Fruit fly (Drosophila melanogaster) whole organism, prepupa: ENCODE data around the gene Orp8.

ENCODE experiments used
- CG31627 ChIP-seq: fragments of 200-800 bp; sonication (Bioruptor generic); optimal IDR thresholded peaks from 3 replicates; lab custom pipeline; 2016; ENCODE audit warnings: missing biosample characterization, missing genetic modification characterization
- CG3919 ChIP-seq: fragments of 200-800 bp; sonication (Bioruptor generic); optimal IDR thresholded peaks from 3 replicates; lab custom pipeline; 2016; ENCODE audit warnings: missing biosample characterization, missing genetic modification characterization
- CG6163 ChIP-seq: fragments of 200-800 bp; sonication (Bioruptor generic); IDR thresholded peaks from 3 replicates; pipeline ENCODE4 v1.3.6; 2022; ENCODE audit warnings: missing biosample characterization, missing genetic modification characterization
- CG6792 ChIP-seq: fragments of 200-800 bp; sonication (Bioruptor generic); optimal IDR thresholded peaks from 3 replicates; lab custom pipeline; 2016; ENCODE audit warnings: missing biosample characterization, missing genetic modification characterization
- CG6808 ChIP-seq: fragments of 200-800 bp; sonication (Bioruptor generic); optimal IDR thresholded peaks from 3 replicates; lab custom pipeline; 2017; ENCODE audit warnings: missing biosample characterization, missing genetic modification characterization, mild to moderate bottlenecking, moderate library complexity, missing genetic modification reagents
- Ets96B ChIP-seq: fragments of 200-800 bp; optimal IDR thresholded peaks from 2 replicates; lab custom pipeline; 2019; ENCODE audit warnings: missing biosample characterization, mild to moderate bottlenecking, missing genetic modification characterization, moderate library complexity
- Lpt ChIP-seq: fragments of 200-800 bp; sonication (Bioruptor generic); optimal IDR thresholded peaks from 3 replicates; lab custom pipeline; 2016; ENCODE audit warnings: missing biosample characterization, missing genetic modification characterization
- Smox ChIP-seq: fragments of 200-800 bp; sonication (Bioruptor generic); optimal IDR thresholded peaks from 3 replicates; lab custom pipeline; 2016; ENCODE audit warnings: missing biosample characterization, missing genetic modification characterization
- Sox14 ChIP-seq: fragments of 200-800 bp; sonication (Bioruptor generic); optimal IDR thresholded peaks from 3 replicates; lab custom pipeline; 2016; ENCODE audit warnings: missing biosample characterization, missing genetic modification characterization
- acj6 ChIP-seq: fragments of 200-800 bp; sonication (Bioruptor generic); optimal IDR thresholded peaks from 3 replicates; lab custom pipeline; 2016; ENCODE audit warnings: missing biosample characterization, missing genetic modification characterization
- eg ChIP-seq: fragments of 200-800 bp; sonication (Bioruptor generic); IDR thresholded peaks from 3 replicates; pipeline ENCODE4 v1.3.6; 2022; ENCODE audit warnings: missing biosample characterization, missing genetic modification characterization
- net ChIP-seq: fragments of 200-800 bp; sonication (Bioruptor generic); optimal IDR thresholded peaks from 3 replicates; lab custom pipeline; 2016; ENCODE audit warnings: missing biosample characterization, missing genetic modification characterization

DNA sequence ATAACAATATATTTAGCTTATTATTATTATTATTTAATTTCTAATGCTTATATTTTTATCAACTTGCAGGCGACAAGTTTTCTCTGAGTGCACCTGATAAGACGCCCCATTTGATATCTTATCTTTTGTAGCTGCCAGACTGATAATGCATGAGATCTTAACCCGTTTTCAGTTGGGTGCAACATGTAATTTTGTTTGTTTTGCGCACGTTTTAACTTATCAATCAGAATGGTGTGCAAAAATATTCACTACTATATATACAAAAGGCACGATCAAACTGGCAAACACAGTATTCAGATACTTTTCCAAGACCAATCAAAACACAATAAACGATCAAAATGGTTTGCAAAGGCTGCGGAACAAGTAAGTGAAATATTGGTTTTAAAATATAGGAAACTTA lies 50.9 kb downstream of the Orp8 start, which contains the start of gene MtnC:
- TF ChIP-seq Lpt (GFP tag; lab: Kevin White, UChicago) = no peak
- TF ChIP-seq CG3919 (GFP tag; lab: Kevin White, UChicago) = no peak
- TF ChIP-seq Smox (GFP tag; lab: Kevin White, UChicago) = no peak
- TF ChIP-seq Sox14 = no peak
- no peak for TF ChIP-seq CG6808 (GFP tag; lab: Kevin White, UChicago)
- no peak for TF ChIP-seq CG6163
- TF ChIP-seq eg = no peak
- no peak for TF ChIP-seq CG31627
- TF ChIP-seq CG6792 (GFP tag; lab: Kevin White, UChicago) = no peak
- no peak for TF ChIP-seq Ets96B (tag; lab: Kevin White, UChicago)
- TF ChIP-seq net (GFP tag; lab: Kevin White, UChicago) = no peak
- TF ChIP-seq acj6 = no peak
